Worm (Caenorhabditis elegans) whole organism, L2 larva: Measurements from ENCODE around the gene gst-7.
"Not testable (repeated sequence)": the region's sequence is repeated elsewhere in the genome, so short reads cannot be mapped to it uniquely, and the experiment has no call there.

ENCODE experiments used
- ama-1 ChIP-seq: fragments of 150-350 bp; optimal IDR thresholded peaks from 2 replicates; lab custom pipeline; 2018; ENCODE audit warnings: inconsistent platforms
- nhr-237 ChIP-seq: fragments of 150-350 bp; optimal IDR thresholded peaks from 2 replicates; lab custom pipeline; 2014; ENCODE audit warnings: missing biosample characterization, missing genetic modification characterization
- unc-62 ChIP-seq: fragments of 150-350 bp; optimal IDR thresholded peaks from 2 replicates; lab custom pipeline; 2014; ENCODE audit warnings: missing biosample characterization, missing genetic modification reagents, missing genetic modification characterization

DNA sequence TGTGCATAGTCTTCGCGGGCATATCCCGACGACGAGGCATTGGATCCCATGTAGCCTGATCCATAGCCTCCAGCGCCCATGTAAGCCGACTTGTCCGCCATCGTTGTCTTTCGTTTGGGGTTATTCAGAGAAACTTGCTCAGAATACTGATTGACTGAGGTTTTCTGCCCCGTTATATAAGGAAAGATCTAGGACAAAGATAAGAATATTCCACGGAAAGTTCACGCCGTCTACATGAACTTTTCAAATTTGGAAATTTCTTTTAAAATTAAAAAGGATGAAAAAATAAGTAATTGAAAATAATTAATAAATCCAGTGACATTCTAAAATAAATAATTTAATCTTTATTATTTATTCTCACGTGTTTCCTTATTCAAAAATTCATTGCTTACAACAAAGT, 21.6 kb upstream of the gst-7 start, which contains the start of the genes nspd-5 and F11G11.4:
- TF ChIP-seq nhr-237; unc-62 (GFP tag; lab: Kevin White, UChicago); ama-1 (lab: Kevin White, UChicago): not testable (repeated sequence)
